Worm (Caenorhabditis elegans): ENCODE data around the gene clec-242.
"Not testable (repeated sequence)": the region's sequence is repeated elsewhere in the genome, so short reads cannot be mapped to it uniquely, and the experiment has no call there.

- not testable (repeated sequence) for TF ChIP-seq nhr-12 (tag; optimal IDR thresholded peaks at IDR 0.05); nhr-77 (tag; optimal IDR thresholded peaks at IDR 0.05); eor-1 (tag; optimal IDR thresholded peaks at IDR 0.05); ama-1 (optimal IDR thresholded peaks at IDR 0.05); ceh-9 (tag; optimal IDR thresholded peaks at IDR 0.05); pqm-1 (tag; optimal IDR thresholded peaks at IDR 0.05); pha-4 (tag; optimal IDR thresholded peaks at IDR 0.05); nhr-237 (tag; optimal IDR thresholded peaks at IDR 0.05); zag-1 (tag; optimal IDR thresholded peaks at IDR 0.05); nhr-25 (tag; optimal IDR thresholded peaks at IDR 0.05); mdl-1 (tag; optimal IDR thresholded peaks at IDR 0.05); unc-62 (GFP tag; optimal IDR thresholded peaks at IDR 0.05); aly-2 (tag; optimal IDR thresholded peaks at IDR 0.05); elt-3 (tag; optimal IDR thresholded peaks at IDR 0.05)
These were observed 9.7 kb upstream of the clec-242 start, which contains the start of gene srh-116 for ce11 chrV:17255028-17255427.
